Worm (Caenorhabditis elegans): ENCODE data around the gene lgc-44.

Gene lgc-44

ce11 chrV:11635587-11635986 lies 36.8 kb downstream of the lgc-44 start:
- no peak for TF ChIP-seq unc-62 (GFP tag; optimal IDR thresholded peaks at IDR 0.05)

ce11 chrV:11631128-11631527 lies 41.3 kb downstream of the lgc-44 start:
- TF ChIP-seq unc-62 (GFP tag; optimal IDR thresholded peaks at IDR 0.05), result no peak

- TF ChIP-seq unc-62 (GFP tag; optimal IDR thresholded peaks at IDR 0.05), result no peak
These were observed 43.0 kb downstream of the lgc-44 start, which contains the start of gene F35B12.10 for ce11 chrV:11629222-11630026. F35B12.10 (minus strand) TSS chrV:11629272.

- no peak for TF ChIP-seq unc-62 (GFP tag; optimal IDR thresholded peaks at IDR 0.05)
These were observed 44.6 kb downstream of the lgc-44 start for ce11 chrV:11627837-11628236.

- no peak for TF ChIP-seq unc-62 (GFP tag; optimal IDR thresholded peaks at IDR 0.05)
These were observed 47.4 kb downstream of the lgc-44 start for ce11 chrV:11624954-11625353.

- TF ChIP-seq unc-62 (GFP tag; optimal IDR thresholded peaks at IDR 0.05), result no peak
These were observed 51.1 kb downstream of the lgc-44 start for ce11 chrV:11621276-11621675.

- TF ChIP-seq unc-62 (GFP tag; optimal IDR thresholded peaks at IDR 0.05), result no peak
These were observed 52.3 kb downstream of the lgc-44 start for ce11 chrV:11620081-11620480.

Data from whole organism, dauer.